Fruit fly (Drosophila melanogaster): Measurements from ENCODE around the gene caz.

Gene caz

dm6 chrX:16281305-16281704 is 7.3 kb upstream of the caz start:
- no peak for TF ChIP-seq ttk (optimal IDR thresholded peaks at IDR 0.05)
- TF ChIP-seq insv (optimal IDR thresholded peaks at IDR 0.05) = no peak
- TF ChIP-seq psq (optimal IDR thresholded peaks at IDR 0.05) = no peak
- TF ChIP-seq h (optimal IDR thresholded peaks at IDR 0.05) = no peak
- no peak for TF ChIP-seq Myc (optimal IDR thresholded peaks at IDR 0.05)
- no peak for TF ChIP-seq Sin3A (optimal IDR thresholded peaks at IDR 0.05)

- TF ChIP-seq insv (optimal IDR thresholded peaks at IDR 0.05) = no peak
- TF ChIP-seq Myc (optimal IDR thresholded peaks at IDR 0.05) = no peak
- no peak for TF ChIP-seq psq (optimal IDR thresholded peaks at IDR 0.05)
- TF ChIP-seq ttk (optimal IDR thresholded peaks at IDR 0.05) = no peak
- no peak for TF ChIP-seq h (optimal IDR thresholded peaks at IDR 0.05)
- no peak for TF ChIP-seq Sin3A (optimal IDR thresholded peaks at IDR 0.05)
Measured at dm6 chrX:16281717-16282529, 6.7 kb upstream of the caz start.

- TF ChIP-seq insv (optimal IDR thresholded peaks at IDR 0.05) (no peak), Sin3A (optimal IDR thresholded peaks at IDR 0.05) (no peak), Myc (optimal IDR thresholded peaks at IDR 0.05) (no peak), h (optimal IDR thresholded peaks at IDR 0.05) (no peak), ttk (optimal IDR thresholded peaks at IDR 0.05) (no peak), psq (optimal IDR thresholded peaks at IDR 0.05) (no peak)
Measured at dm6 chrX:16285186-16285585, 3.4 kb upstream of the caz start.

- no peak for TF ChIP-seq Sin3A (optimal IDR thresholded peaks at IDR 0.05)
- no peak for TF ChIP-seq insv (optimal IDR thresholded peaks at IDR 0.05)
- TF ChIP-seq h (optimal IDR thresholded peaks at IDR 0.05) = no peak
- no peak for TF ChIP-seq ttk (optimal IDR thresholded peaks at IDR 0.05)
- TF ChIP-seq psq (optimal IDR thresholded peaks at IDR 0.05) = no peak
- TF ChIP-seq Myc (optimal IDR thresholded peaks at IDR 0.05) = no peak
Measured at dm6 chrX:16286083-16286666, 2.4 kb upstream of the caz start, which contains the start of gene UQCR-14. Gene UQCR-14 (plus strand): TSS chrX:16286288.

- TF ChIP-seq Myc (optimal IDR thresholded peaks at IDR 0.05) (no peak), ttk (optimal IDR thresholded peaks at IDR 0.05) (no peak), Sin3A (optimal IDR thresholded peaks at IDR 0.05) (no peak), h (optimal IDR thresholded peaks at IDR 0.05) (no peak), insv (optimal IDR thresholded peaks at IDR 0.05) (no peak), psq (optimal IDR thresholded peaks at IDR 0.05) (no peak)
Measured at dm6 chrX:16288999-16289398, 389 bp downstream of the caz start.

- TF ChIP-seq h (optimal IDR thresholded peaks at IDR 0.05) (no peak), psq (optimal IDR thresholded peaks at IDR 0.05) (no peak), Myc (optimal IDR thresholded peaks at IDR 0.05) (no peak), Sin3A (optimal IDR thresholded peaks at IDR 0.05) (no peak), ttk (optimal IDR thresholded peaks at IDR 0.05) (no peak), insv (optimal IDR thresholded peaks at IDR 0.05) (no peak)
Measured at dm6 chrX:16292646-16293045, 4.0 kb downstream of the caz start.

dm6 chrX:16296423-16297292 is 8.0 kb downstream of the caz start, which contains the start of gene CG3632:
Gene CG3632 (plus strand): TSS chrX:16296671.
- no peak for TF ChIP-seq psq (optimal IDR thresholded peaks at IDR 0.05)
- TF ChIP-seq h (optimal IDR thresholded peaks at IDR 0.05) = no peak

dm6 chrX:16297618-16298017 is 9.0 kb downstream of the caz start, which contains the start of gene ERp44:
Gene ERp44 (minus strand): TSS chrX:16297718.
- TF ChIP-seq h (optimal IDR thresholded peaks at IDR 0.05) (no peak), Sin3A (optimal IDR thresholded peaks at IDR 0.05) (no peak), insv (optimal IDR thresholded peaks at IDR 0.05) (no peak), ttk (optimal IDR thresholded peaks at IDR 0.05) (no peak), psq (optimal IDR thresholded peaks at IDR 0.05) (no peak), Myc (optimal IDR thresholded peaks at IDR 0.05) (no peak)

- TF ChIP-seq insv (optimal IDR thresholded peaks at IDR 0.05) (no peak), h (optimal IDR thresholded peaks at IDR 0.05) (no peak), psq (optimal IDR thresholded peaks at IDR 0.05) (no peak), ttk (optimal IDR thresholded peaks at IDR 0.05) (no peak), Myc (optimal IDR thresholded peaks at IDR 0.05) (no peak), Sin3A (optimal IDR thresholded peaks at IDR 0.05) (no peak)
Measured at dm6 chrX:16303636-16304035, 15.0 kb downstream of the caz start, which contains the start of gene CG3679. Gene CG3679 (plus strand): TSS chrX:16303870.

dm6 chrX:16308310-16308918 is 19.8 kb downstream of the caz start, which contains the start of gene Had1:
Gene Had1 (minus strand): TSS chrX:16308667.
- no peak for TF ChIP-seq h (optimal IDR thresholded peaks at IDR 0.05)
- TF ChIP-seq Myc (optimal IDR thresholded peaks at IDR 0.05) = no peak
- TF ChIP-seq Sin3A (optimal IDR thresholded peaks at IDR 0.05) = no peak
- TF ChIP-seq psq (optimal IDR thresholded peaks at IDR 0.05) = no peak
- TF ChIP-seq ttk (optimal IDR thresholded peaks at IDR 0.05) = no peak
- no peak for TF ChIP-seq insv (optimal IDR thresholded peaks at IDR 0.05)

- TF ChIP-seq ttk (optimal IDR thresholded peaks at IDR 0.05) (no peak), psq (optimal IDR thresholded peaks at IDR 0.05) (no peak), insv (optimal IDR thresholded peaks at IDR 0.05) (no peak), h (optimal IDR thresholded peaks at IDR 0.05) (no peak), Sin3A (optimal IDR thresholded peaks at IDR 0.05) (no peak), Myc (optimal IDR thresholded peaks at IDR 0.05) (no peak)
Measured at dm6 chrX:16308953-16309352, 20.3 kb downstream of the caz start.
